Fruit fly (Drosophila melanogaster): ENCODE results near the gene CG5835.
A peak's percentile ranks its signal among the peaks of the same experiment; 100 is the strongest.

The CG5835 gene

DNA sequence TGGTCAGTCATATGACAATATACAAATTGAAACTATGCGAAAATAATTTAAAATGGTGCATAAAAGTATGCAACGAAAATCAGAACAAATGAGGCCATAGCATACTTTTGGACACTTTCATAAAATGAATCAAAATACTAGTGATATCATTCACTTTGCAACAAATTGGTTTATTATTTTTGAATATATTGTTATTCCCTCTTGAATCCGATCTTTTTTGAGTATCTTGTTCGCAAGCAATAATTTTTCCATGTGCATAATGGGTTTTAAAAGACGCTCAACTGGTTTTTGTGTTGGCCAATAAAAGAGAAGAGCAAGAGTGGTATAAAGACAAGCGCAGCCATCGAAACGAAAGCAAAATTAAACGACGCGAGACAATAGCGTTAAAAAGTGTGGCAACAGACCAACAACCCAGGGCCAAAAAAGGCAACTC, 34.2 kb upstream of the CG5835 start (continued):
- TF ChIP-seq fd85E (GFP tag; optimal IDR thresholded peaks at IDR 0.05) (peak; percentile 56), Sox14 (GFP tag; optimal IDR thresholded peaks at IDR 0.05) (peak; percentile 89), spab (GFP tag; optimal IDR thresholded peaks at IDR 0.05) (peak; percentile 61), CG11294 (GFP tag; IDR thresholded peaks at IDR 0.05) (no peak), fkh (GFP tag; optimal IDR thresholded peaks at IDR 0.05) (no peak), Ets96B (tag; optimal IDR thresholded peaks at IDR 0.05) (peak; percentile 64), Sox102F (GFP tag; optimal IDR thresholded peaks at IDR 0.05) (peak; percentile 87), fd59A (GFP tag; optimal IDR thresholded peaks at IDR 0.05) (peak; percentile 86), Hr38 (GFP tag; optimal IDR thresholded peaks at IDR 0.05) (no peak), topi (GFP tag; optimal IDR thresholded peaks at IDR 0.05) (peak; percentile 81), svp (GFP tag) (peak; percentile 83), Met (GFP tag; optimal IDR thresholded peaks at IDR 0.05) (peak; percentile 89), Ets21C (GFP tag; optimal IDR thresholded peaks at IDR 0.05) (peak; percentile 64), CG8632 (GFP tag; optimal IDR thresholded peaks at IDR 0.05) (peak; percentile 76), CG9139 (GFP tag; optimal IDR thresholded peaks at IDR 0.05) (no peak), eg (GFP tag; IDR thresholded peaks at IDR 0.05) (peak; percentile 54; the same call in 1 of the 3 replicates), CG15336 (GFP tag; IDR thresholded peaks at IDR 0.05) (peak; percentile 74), cyc (GFP tag; optimal IDR thresholded peaks at IDR 0.05) (peak; percentile 77)

DNA sequence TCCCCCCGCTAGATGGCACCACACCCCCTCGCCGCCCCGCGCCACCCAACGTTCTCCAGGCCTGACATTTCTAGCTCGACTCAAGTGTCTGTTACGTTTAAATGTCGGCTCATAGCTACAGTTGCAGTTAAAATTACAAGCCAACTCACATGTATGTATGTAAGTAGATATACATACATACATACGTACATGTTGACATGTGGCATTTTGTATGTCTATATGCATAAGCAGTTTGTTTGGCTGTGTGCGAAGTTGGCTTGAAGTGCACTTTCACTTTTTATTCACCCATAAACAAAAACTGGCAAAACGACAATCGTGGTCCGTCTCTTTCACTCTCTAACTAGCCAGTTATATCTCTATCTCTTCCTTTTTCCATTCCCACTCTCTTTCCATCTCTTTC, 29.4 kb upstream of the CG5835 start:
- TF ChIP-seq CG8119 (GFP tag; IDR thresholded peaks at IDR 0.05): peak; percentile 23; the same call in 1 of the 3 replicates
- TF ChIP-seq Eip78C (GFP tag): peak; percentile 55
- peak; percentile 38 for TF ChIP-seq Lpt (GFP tag; optimal IDR thresholded peaks at IDR 0.05)
- TF ChIP-seq CG7368 (GFP tag; optimal IDR thresholded peaks at IDR 0.05): no peak
- TF ChIP-seq Blimp-1 (GFP tag; optimal IDR thresholded peaks at IDR 0.05): peak; percentile 72

DNA sequence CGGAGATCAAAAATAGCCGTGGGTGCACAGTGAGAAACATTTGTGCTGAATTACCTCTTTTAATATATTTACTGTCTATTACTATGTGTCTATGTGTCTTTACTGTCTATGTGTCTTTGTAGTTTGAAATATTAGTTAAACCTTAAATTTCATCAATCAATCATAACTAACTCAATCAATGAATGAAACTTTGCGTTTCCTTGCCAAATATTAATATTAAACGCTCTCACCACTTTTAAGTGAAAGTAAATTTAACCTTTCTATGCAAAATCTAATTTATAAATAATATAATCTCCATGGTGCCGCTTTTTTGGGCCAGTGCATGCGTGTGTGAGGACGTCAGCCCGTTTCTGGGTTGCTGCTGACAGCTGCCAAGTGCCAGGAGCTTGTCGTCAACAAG, 27.7 kb upstream of the CG5835 start:
- TF ChIP-seq CG3032 (tag; optimal IDR thresholded peaks at IDR 0.05) (peak; percentile 74), Sox15 (GFP tag; optimal IDR thresholded peaks at IDR 0.05) (peak; percentile 49), CG10631 (GFP tag; optimal IDR thresholded peaks at IDR 0.05) (peak; percentile 67), dac (GFP tag; optimal IDR thresholded peaks at IDR 0.05) (peak; percentile 43), Met (GFP tag; optimal IDR thresholded peaks at IDR 0.05) (peak; percentile 74), CG8319 (GFP tag; optimal IDR thresholded peaks at IDR 0.05) (peak; percentile 56), CG15336 (GFP tag; IDR thresholded peaks at IDR 0.05) (peak; percentile 82), esn (GFP tag; optimal IDR thresholded peaks at IDR 0.05) (peak; percentile 73), CG11294 (GFP tag; IDR thresholded peaks at IDR 0.05) (peak; percentile 47), OdsH (GFP tag; optimal IDR thresholded peaks at IDR 0.05) (peak; percentile 83), eg (GFP tag; IDR thresholded peaks at IDR 0.05) (peak; percentile 69), CG10669 (GFP tag; optimal IDR thresholded peaks at IDR 0.05) (peak; percentile 77), dsx (GFP tag; optimal IDR thresholded peaks at IDR 0.05; ENCODE audit: poor library complexity, severe bottlenecking) (peak; percentile 39), Ets21C (GFP tag; optimal IDR thresholded peaks at IDR 0.05) (peak; percentile 31), CG11902 (GFP tag; optimal IDR thresholded peaks at IDR 0.05) (peak; percentile 50), CG11762 (GFP tag; optimal IDR thresholded peaks at IDR 0.05; ENCODE audit: insufficient read depth) (peak; percentile 72), salr (GFP tag; optimal IDR thresholded peaks at IDR 0.05) (peak in 1 of 2 experiments; percentile 80), CG32006 (GFP tag; optimal IDR thresholded peaks at IDR 0.05) (peak; percentile 94), lz (GFP tag; optimal IDR thresholded peaks at IDR 0.05) (peak; percentile 59), net (GFP tag; optimal IDR thresholded peaks at IDR 0.05) (peak; percentile 76), Lpt (GFP tag; optimal IDR thresholded peaks at IDR 0.05) (peak; percentile 82), ss (GFP tag; optimal IDR thresholded peaks at IDR 0.05) (peak; percentile 40 to 74), CG16779 (tag; optimal IDR thresholded peaks at IDR 0.05) (peak; percentile 60), Blimp-1 (GFP tag; optimal IDR thresholded peaks at IDR 0.05) (no peak), CG6163 (GFP tag; IDR thresholded peaks at IDR 0.05) (peak; percentile 57), Ets96B (tag; optimal IDR thresholded peaks at IDR 0.05) (peak; percentile 61), CG4318 (GFP tag; optimal IDR thresholded peaks at IDR 0.05) (peak; percentile 85), CG34406 (GFP tag; optimal IDR thresholded peaks at IDR 0.05) (peak; percentile 73), svp (GFP tag) (peak; percentile 65), Hr39 (GFP tag; optimal IDR thresholded peaks at IDR 0.05) (peak; percentile 62), acj6 (GFP tag; optimal IDR thresholded peaks at IDR 0.05) (peak; percentile 70), vri (GFP tag; optimal IDR thresholded peaks at IDR 0.05) (peak; percentile 29), Eip78C (GFP tag) (peak; percentile 93), achi (GFP tag; optimal IDR thresholded peaks at IDR 0.05) (peak; percentile 78)

Data from whole organism, prepupa.